Worm (Caenorhabditis elegans): ENCODE data around the gene aqp-5.

Gene aqp-5

DNA sequence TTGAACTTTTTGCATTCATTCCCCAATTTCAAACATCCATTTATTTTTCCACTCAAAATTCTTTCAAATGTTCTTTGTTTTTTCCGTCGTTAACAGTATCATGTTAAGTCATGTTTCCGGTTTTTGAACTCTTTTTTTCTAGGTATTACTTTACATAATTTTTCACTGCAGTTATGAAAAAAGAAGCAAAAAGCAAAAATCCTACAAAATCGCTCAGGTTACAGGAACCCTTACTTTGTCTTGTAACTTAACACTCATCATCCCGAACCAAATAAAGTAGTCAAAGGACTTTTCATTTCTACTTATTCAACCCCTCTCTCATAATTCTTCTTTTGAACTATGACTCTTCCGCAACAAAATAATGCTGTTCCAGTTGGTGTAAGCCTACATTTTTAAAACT is at the start of gene aqp-5:
TSS of gene aqp-5 (plus strand) at position 301 of the 400 bp plus-strand sequence.
- no peak for TF ChIP-seq B0310.2 (tag; optimal IDR thresholded peaks at IDR 0.05)
- no peak for TF ChIP-seq F13C5.2 (tag; optimal IDR thresholded peaks at IDR 0.05)
- TF ChIP-seq ceh-13 (GFP tag; optimal IDR thresholded peaks at IDR 0.05) = no peak
- no peak for TF ChIP-seq aly-1 (tag; optimal IDR thresholded peaks at IDR 0.05)
- TF ChIP-seq ceh-36 (tag; optimal IDR thresholded peaks at IDR 0.05) = no peak
- TF ChIP-seq tbx-37 (GFP tag; conservative IDR thresholded peaks at IDR 0.05) = no peak
- TF ChIP-seq hmg-4 (GFP tag; optimal IDR thresholded peaks at IDR 0.05) = no peak
- no peak for TF ChIP-seq scrt-1 (GFP tag; IDR thresholded peaks at IDR 0.05)

DNA sequence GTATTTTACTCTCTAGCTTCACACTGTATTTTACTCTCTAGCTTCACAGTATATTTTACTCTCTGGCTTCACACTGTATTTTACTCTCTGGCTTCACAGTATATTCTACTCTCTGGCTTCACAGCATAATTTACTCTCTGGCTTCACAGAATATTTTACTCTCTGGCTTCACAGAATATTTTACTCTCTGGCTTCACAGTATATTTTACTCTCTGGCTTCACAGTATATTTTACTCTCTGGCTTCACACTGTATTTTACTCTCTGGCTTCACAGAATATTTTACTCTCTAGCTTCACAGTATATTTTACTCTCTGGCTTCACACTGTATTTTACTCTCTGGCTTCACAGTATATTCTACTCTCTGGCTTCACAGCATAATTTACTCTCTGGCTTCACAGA is 41.6 kb upstream of the aqp-5 start:
- peak; percentile 40 for TF ChIP-seq tbx-37 (GFP tag; conservative IDR thresholded peaks at IDR 0.05)

DNA sequence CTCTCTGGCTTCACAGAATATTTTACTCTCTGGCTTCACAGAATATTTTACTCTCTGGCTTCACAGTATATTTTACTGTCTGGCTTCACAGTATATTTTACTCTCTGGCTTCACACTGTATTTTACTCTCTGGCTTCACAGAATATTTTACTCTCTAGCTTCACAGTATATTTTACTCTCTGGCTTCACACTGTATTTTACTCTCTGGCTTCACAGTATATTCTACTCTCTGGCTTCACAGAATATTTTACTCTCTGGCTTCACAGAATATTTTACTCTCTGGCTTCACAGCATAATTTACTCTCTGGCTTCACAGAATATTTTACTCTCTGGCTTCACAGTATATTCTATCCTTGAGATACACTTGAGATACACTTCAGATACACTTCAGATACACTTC is 41.2 kb upstream of the aqp-5 start:
- TF ChIP-seq flt-1 (GFP tag; IDR thresholded peaks at IDR 0.05) (peak; percentile 71), sea-1 (GFP tag; conservative IDR thresholded peaks at IDR 0.05) (0 out of 2 replicates have a peak, but pooled peaks have one; percentile 44), tbx-37 (GFP tag; conservative IDR thresholded peaks at IDR 0.05) (peak; percentile 77; the same call in 1 of the 2 replicates), tbx-11 (GFP tag; IDR thresholded peaks at IDR 0.05) (peak; percentile 58; the same call in 1 of the 2 replicates)

DNA sequence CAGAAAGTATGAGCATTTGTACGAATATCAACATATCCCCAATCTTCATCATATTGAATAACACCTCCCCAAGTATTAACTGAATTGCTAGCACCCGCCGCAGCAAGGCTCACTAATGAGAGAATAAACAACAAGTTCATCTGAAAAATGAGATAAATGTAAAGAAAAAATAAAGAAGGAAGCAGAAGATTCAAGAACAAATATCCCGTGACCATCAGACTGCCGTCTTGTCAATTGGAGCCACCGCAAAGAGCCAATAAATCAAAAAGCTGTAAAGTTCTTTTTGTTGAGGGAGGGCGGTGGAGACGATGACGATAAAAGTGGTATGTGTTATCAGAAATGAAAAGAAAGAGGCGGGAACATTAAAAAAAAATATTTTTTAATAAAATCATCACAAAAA is 38.1 kb upstream of the aqp-5 start, which contains the start of gene Y32F6A.5:
TSS of gene Y32F6A.5 (minus strand) at position 140 of the 400 bp plus-strand sequence.
- TF ChIP-seq flt-1 (GFP tag; IDR thresholded peaks at IDR 0.05) = no peak
- TF ChIP-seq pes-1 (GFP tag; IDR thresholded peaks at IDR 0.05) = no peak
- TF ChIP-seq scrt-1 (GFP tag; IDR thresholded peaks at IDR 0.05) = no peak
- no peak for TF ChIP-seq tbx-37 (GFP tag; conservative IDR thresholded peaks at IDR 0.05)
- TF ChIP-seq F13C5.2 (tag; optimal IDR thresholded peaks at IDR 0.05) = no peak
- no peak for TF ChIP-seq ets-7 (tag; optimal IDR thresholded peaks at IDR 0.05)
- no peak for TF ChIP-seq hmg-4 (GFP tag; optimal IDR thresholded peaks at IDR 0.05)
- TF ChIP-seq hmbx-1 (tag; optimal IDR thresholded peaks at IDR 0.05) = no peak
- TF ChIP-seq ceh-36 (tag; optimal IDR thresholded peaks at IDR 0.05) = no peak
- no peak for TF ChIP-seq ama-1 (optimal IDR thresholded peaks at IDR 0.05)
- no peak for TF ChIP-seq aly-1 (tag; optimal IDR thresholded peaks at IDR 0.05)
- no peak for TF ChIP-seq tra-4 (tag; optimal IDR thresholded peaks at IDR 0.05)
- no peak for TF ChIP-seq tbx-11 (GFP tag; IDR thresholded peaks at IDR 0.05)
- no peak for TF ChIP-seq hnd-1 (tag; optimal IDR thresholded peaks at IDR 0.05)
- TF ChIP-seq B0310.2 (tag; optimal IDR thresholded peaks at IDR 0.05) = no peak

DNA sequence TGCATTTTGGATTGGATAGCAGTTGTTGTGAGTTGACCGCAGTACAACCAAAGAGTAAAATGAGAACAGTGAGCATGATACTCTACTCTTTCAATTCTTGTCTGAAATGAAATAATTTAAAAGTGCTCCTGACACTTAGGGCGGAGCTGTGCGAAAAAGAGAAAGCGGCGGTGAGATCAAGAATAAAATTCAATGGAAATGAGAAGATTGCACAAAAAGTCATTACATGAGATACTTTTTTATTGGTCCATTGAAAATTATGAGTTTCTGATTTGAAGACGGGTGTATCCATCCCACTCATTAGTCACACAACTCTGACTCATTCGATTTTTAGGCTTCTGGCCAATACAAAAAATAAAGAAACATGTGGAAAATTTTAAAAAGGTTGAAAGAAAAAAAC is 34.3 kb upstream of the aqp-5 start, which contains the start of gene F22E12.1:
TSS of gene F22E12.1 (minus strand) at position 101 of the 400 bp plus-strand sequence.
- no peak for TF ChIP-seq tbx-11 (GFP tag; IDR thresholded peaks at IDR 0.05)
- no peak for TF ChIP-seq tra-4 (tag; optimal IDR thresholded peaks at IDR 0.05)
- TF ChIP-seq pes-1 (GFP tag; IDR thresholded peaks at IDR 0.05) = no peak
- TF ChIP-seq ceh-13 (GFP tag; optimal IDR thresholded peaks at IDR 0.05) = no peak
- TF ChIP-seq sea-1 (GFP tag; conservative IDR thresholded peaks at IDR 0.05) = no peak
- no peak for TF ChIP-seq F13C5.2 (tag; optimal IDR thresholded peaks at IDR 0.05)
- TF ChIP-seq hmbx-1 (tag; optimal IDR thresholded peaks at IDR 0.05) = no peak
- no peak for TF ChIP-seq aly-1 (tag; optimal IDR thresholded peaks at IDR 0.05)
- TF ChIP-seq ceh-36 (tag; optimal IDR thresholded peaks at IDR 0.05) = no peak
- TF ChIP-seq ets-7 (tag; optimal IDR thresholded peaks at IDR 0.05) = no peak

DNA sequence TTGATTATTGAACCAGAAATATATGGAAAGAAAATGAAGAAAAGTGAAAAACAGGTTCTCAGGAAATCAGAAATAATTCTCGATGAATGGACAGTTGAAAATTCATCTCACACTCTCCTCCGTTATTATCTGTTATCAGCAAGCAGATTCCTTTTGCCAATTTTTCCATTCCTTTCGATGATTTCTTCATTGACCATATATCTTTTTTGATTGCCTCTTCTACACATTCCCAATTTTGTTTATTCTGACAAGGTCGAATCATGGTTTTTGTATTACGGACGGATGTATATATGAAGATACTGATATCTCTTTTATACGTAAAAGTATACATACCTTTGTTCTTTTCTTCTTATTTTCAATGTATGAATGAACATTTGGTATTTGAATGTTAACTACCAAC is 30.9 kb upstream of the aqp-5 start:
- TF ChIP-seq ceh-13 (GFP tag; optimal IDR thresholded peaks at IDR 0.05) = no peak
- TF ChIP-seq hnd-1 (tag; optimal IDR thresholded peaks at IDR 0.05) = no peak
- TF ChIP-seq pes-1 (GFP tag; IDR thresholded peaks at IDR 0.05) = no peak
- no peak for TF ChIP-seq ets-7 (tag; optimal IDR thresholded peaks at IDR 0.05)
- TF ChIP-seq tbx-37 (GFP tag; conservative IDR thresholded peaks at IDR 0.05) = no peak
- TF ChIP-seq scrt-1 (GFP tag; IDR thresholded peaks at IDR 0.05) = no peak
- TF ChIP-seq ceh-36 (tag; optimal IDR thresholded peaks at IDR 0.05) = no peak
- TF ChIP-seq aly-1 (tag; optimal IDR thresholded peaks at IDR 0.05) = no peak
- no peak for TF ChIP-seq sea-1 (GFP tag; conservative IDR thresholded peaks at IDR 0.05)
- no peak for TF ChIP-seq hmg-4 (GFP tag; optimal IDR thresholded peaks at IDR 0.05)
- no peak for TF ChIP-seq ama-1 (optimal IDR thresholded peaks at IDR 0.05)
- no peak for TF ChIP-seq tra-4 (tag; optimal IDR thresholded peaks at IDR 0.05)

DNA sequence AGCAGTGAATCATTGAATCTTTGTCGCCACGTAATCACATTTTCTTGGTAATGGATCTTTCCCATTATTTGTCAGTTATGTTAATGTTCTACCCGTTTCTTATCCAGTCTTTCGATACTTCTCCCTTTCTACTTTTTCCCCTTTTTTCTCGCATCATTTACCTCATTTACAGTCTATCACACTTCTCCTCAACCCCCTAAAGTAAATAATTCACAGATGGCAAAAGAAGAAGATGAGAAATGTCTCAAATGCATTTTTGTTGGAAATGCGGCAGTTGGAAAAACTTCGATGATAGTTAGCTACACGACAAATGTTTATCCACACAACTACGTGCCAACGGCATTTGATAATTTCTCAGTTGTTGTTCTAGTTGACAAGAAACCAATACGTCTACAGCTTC is 29.5 kb upstream of the aqp-5 start, which contains the start of gene chw-1:
TSS of gene chw-1 (plus strand) at position 217 of the 400 bp plus-strand sequence.
- TF ChIP-seq ets-7 (tag; optimal IDR thresholded peaks at IDR 0.05) (no peak), scrt-1 (GFP tag; IDR thresholded peaks at IDR 0.05) (no peak), sea-1 (GFP tag; conservative IDR thresholded peaks at IDR 0.05) (no peak), tra-4 (tag; optimal IDR thresholded peaks at IDR 0.05) (no peak), ama-1 (optimal IDR thresholded peaks at IDR 0.05) (no peak), tbx-37 (GFP tag; conservative IDR thresholded peaks at IDR 0.05) (no peak), F13C5.2 (tag; optimal IDR thresholded peaks at IDR 0.05) (no peak), hmg-4 (GFP tag; optimal IDR thresholded peaks at IDR 0.05) (no peak), hnd-1 (tag; optimal IDR thresholded peaks at IDR 0.05) (no peak), flt-1 (GFP tag; IDR thresholded peaks at IDR 0.05) (no peak), ceh-13 (GFP tag; optimal IDR thresholded peaks at IDR 0.05) (no peak), ceh-36 (tag; optimal IDR thresholded peaks at IDR 0.05) (no peak), B0310.2 (tag; optimal IDR thresholded peaks at IDR 0.05) (no peak), tbx-11 (GFP tag; IDR thresholded peaks at IDR 0.05) (no peak), pes-1 (GFP tag; IDR thresholded peaks at IDR 0.05) (no peak)

DNA sequence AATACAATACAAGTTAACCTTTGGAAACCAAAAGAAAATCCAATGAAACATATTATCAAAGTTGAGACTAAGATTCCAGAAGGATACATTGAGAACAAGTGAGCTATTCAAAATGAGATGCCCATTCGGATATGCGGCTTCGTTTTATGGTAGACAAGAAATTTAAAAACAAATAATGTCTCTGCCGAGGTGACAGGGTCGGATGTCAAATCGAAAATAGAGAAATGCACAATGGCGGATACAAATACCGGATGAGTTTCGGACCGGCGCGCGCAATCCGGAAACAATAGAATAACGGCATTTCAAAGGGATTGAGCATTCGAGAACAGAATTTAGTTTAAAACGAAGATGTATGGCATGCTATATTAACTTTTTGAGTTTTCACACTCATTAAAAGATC is 28.3 kb upstream of the aqp-5 start, which contains the start of gene F22E12.3:
TSS of gene F22E12.3 (minus strand) at position 101 of the 400 bp plus-strand sequence.
- TF ChIP-seq F13C5.2 (tag; optimal IDR thresholded peaks at IDR 0.05) (no peak), ets-7 (tag; optimal IDR thresholded peaks at IDR 0.05) (no peak), pes-1 (GFP tag; IDR thresholded peaks at IDR 0.05) (no peak), ceh-36 (tag; optimal IDR thresholded peaks at IDR 0.05) (no peak), hnd-1 (tag; optimal IDR thresholded peaks at IDR 0.05) (no peak), ceh-13 (GFP tag; optimal IDR thresholded peaks at IDR 0.05) (no peak), tbx-11 (GFP tag; IDR thresholded peaks at IDR 0.05) (no peak), hmbx-1 (tag; optimal IDR thresholded peaks at IDR 0.05) (no peak), flt-1 (GFP tag; IDR thresholded peaks at IDR 0.05) (no peak), tra-4 (tag; optimal IDR thresholded peaks at IDR 0.05) (no peak), tbx-37 (GFP tag; conservative IDR thresholded peaks at IDR 0.05) (no peak), aly-1 (tag; optimal IDR thresholded peaks at IDR 0.05) (no peak), sea-1 (GFP tag; conservative IDR thresholded peaks at IDR 0.05) (no peak), hmg-4 (GFP tag; optimal IDR thresholded peaks at IDR 0.05) (no peak), B0310.2 (tag; optimal IDR thresholded peaks at IDR 0.05) (no peak), ama-1 (optimal IDR thresholded peaks at IDR 0.05) (no peak), scrt-1 (GFP tag; IDR thresholded peaks at IDR 0.05) (no peak)
